Worm (Caenorhabditis elegans): Measurements from ENCODE around the gene mig-2.

Gene mig-2

DNA sequence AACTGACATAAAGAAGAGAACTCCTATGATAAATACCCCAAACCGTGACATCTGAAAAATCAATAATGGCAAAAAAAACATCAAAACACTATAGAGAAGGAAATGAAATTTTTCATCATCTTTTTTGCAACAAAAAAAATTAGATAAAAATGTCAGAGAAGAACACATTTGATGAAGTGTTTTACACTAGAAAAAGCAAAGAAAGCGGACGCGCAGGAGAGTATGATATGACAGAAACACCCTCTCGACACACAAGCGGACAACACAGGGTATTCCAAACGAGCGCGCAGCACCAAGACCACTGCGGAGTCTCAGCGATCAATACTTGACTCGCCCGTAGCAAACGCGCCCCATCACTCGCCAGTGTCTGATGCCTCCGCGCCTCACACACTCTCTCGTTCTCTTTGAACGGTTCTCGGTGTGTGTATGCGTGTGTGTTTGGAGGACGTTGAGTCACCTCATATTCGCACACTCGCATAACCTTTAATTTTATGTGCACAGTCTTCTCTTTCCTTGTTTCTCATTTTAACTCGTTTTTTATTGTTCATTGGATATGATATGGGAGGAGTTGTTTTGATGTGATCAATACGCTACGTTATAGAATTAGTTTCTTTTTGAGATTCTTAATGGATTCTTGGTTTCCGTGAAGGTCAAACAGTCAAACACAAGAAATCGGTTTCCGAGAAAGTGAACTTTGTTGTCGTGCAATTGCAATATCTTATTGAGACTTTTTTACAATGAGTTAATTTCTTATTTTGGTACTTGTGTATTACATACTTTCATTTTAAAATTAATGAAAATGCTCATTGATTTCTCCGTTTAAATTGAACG, 1.7 kb upstream of the mig-2 start, which contains the start of gene selt-1.1 (continued):
- no peak for TF ChIP-seq fos-1 (tag; optimal IDR thresholded peaks at IDR 0.05)
- no peak for TF ChIP-seq arid-1 (GFP tag; conservative IDR thresholded peaks at IDR 0.05)
- no peak for TF ChIP-seq D1046.2 (GFP tag; IDR thresholded peaks at IDR 0.05)
- no peak for TF ChIP-seq F44E2.7 (GFP tag; IDR thresholded peaks at IDR 0.05)
- TF ChIP-seq Y105C5A.15 (GFP tag; IDR thresholded peaks at IDR 0.05), result no peak
- no peak for TF ChIP-seq vab-7 (GFP tag; IDR thresholded peaks at IDR 0.05)
- no peak for TF ChIP-seq Y5F2A.4 (GFP tag; optimal IDR thresholded peaks at IDR 0.05)
- TF ChIP-seq ceh-28 (tag; optimal IDR thresholded peaks at IDR 0.05), result peak; percentile 5
- no peak for TF ChIP-seq daf-19 (GFP tag; conservative IDR thresholded peaks at IDR 0.05)
- TF ChIP-seq hif-1 (tag; optimal IDR thresholded peaks at IDR 0.05), result peak in 1 of 2 experiments; percentile 52
- no peak for TF ChIP-seq zfp-2 (tag; optimal IDR thresholded peaks at IDR 0.05)
- no peak for TF ChIP-seq mdt-29 (GFP tag; IDR thresholded peaks at IDR 0.05)
- no peak for TF ChIP-seq Y48G9A.11 (GFP tag; IDR thresholded peaks at IDR 0.05)
- no peak for TF ChIP-seq snpc-4 (tag; optimal IDR thresholded peaks at IDR 0.05)
- no peak for TF ChIP-seq zfp-3 (GFP tag; conservative IDR thresholded peaks at IDR 0.05)
- TF ChIP-seq madf-5 (GFP tag; IDR thresholded peaks at IDR 0.05), result 0 out of 4 replicates have a peak, but pooled peaks of 1 of the 2 experiments have one; percentile 4
- TF ChIP-seq lim-7 (GFP tag; IDR thresholded peaks at IDR 0.05), result no peak
- peak; percentile 73 for TF ChIP-seq mes-2 (tag; optimal IDR thresholded peaks at IDR 0.05; ENCODE audit: poor library complexity, severe bottlenecking)
- TF ChIP-seq lir-3 (tag; optimal IDR thresholded peaks at IDR 0.05), result no peak
- no peak for TF ChIP-seq saeg-2 (GFP tag; IDR thresholded peaks at IDR 0.05)
- peak; percentile 39 for TF ChIP-seq ztf-7 (tag; optimal IDR thresholded peaks at IDR 0.05)
- peak; percentile 11 for TF ChIP-seq dpl-1 (GFP tag; optimal IDR thresholded peaks at IDR 0.05)
- TF ChIP-seq nhr-41 (GFP tag; IDR thresholded peaks at IDR 0.05), result no peak
- TF ChIP-seq aha-1 (tag), result no peak
- peak; percentile 28 for TF ChIP-seq nhr-25 (tag; optimal IDR thresholded peaks at IDR 0.05; ENCODE audit: borderline replicate concordance, insufficient read depth)
- 0 out of 2 replicates have a peak, but pooled peaks have one; percentile 19 for TF ChIP-seq dmd-9 (GFP tag; IDR thresholded peaks at IDR 0.05)
- no peak for TF ChIP-seq daf-8 (GFP tag; IDR thresholded peaks at IDR 0.05)
- peak in 1 of 2 experiments; percentile 73 for TF ChIP-seq mdl-1 (tag; optimal IDR thresholded peaks at IDR 0.05)
- TF ChIP-seq nhr-237 (tag; optimal IDR thresholded peaks at IDR 0.05), result no peak
- TF ChIP-seq zag-1 (tag; optimal IDR thresholded peaks at IDR 0.05), result no peak
- TF ChIP-seq jun-1 (tag; optimal IDR thresholded peaks at IDR 0.05), result no peak
- no peak for TF ChIP-seq snpc-1.2 (GFP tag; IDR thresholded peaks at IDR 0.05)
- TF ChIP-seq nhr-42 (GFP tag; IDR thresholded peaks at IDR 0.05), result 0 out of 2 replicates have a peak, but pooled peaks have one; percentile 49
- no peak for TF ChIP-seq tag-97 (GFP tag; IDR thresholded peaks at IDR 0.05)
- peak; percentile 48; the same call in 1 of the 2 replicates for TF ChIP-seq tra-1 (GFP tag; IDR thresholded peaks at IDR 0.05)
- TF ChIP-seq lin-29 (GFP tag; IDR thresholded peaks at IDR 0.05), result no peak
- TF ChIP-seq spr-1 (tag; optimal IDR thresholded peaks at IDR 0.05), result peak; percentile 14
- no peak for TF ChIP-seq attf-4 (tag; optimal IDR thresholded peaks at IDR 0.05)
- TF ChIP-seq ceh-44 (GFP tag; IDR thresholded peaks at IDR 0.05), result no peak
- peak; percentile 75 for TF ChIP-seq dmd-6 (GFP tag; IDR thresholded peaks at IDR 0.05)
- no peak for TF ChIP-seq lin-15B (tag; optimal IDR thresholded peaks at IDR 0.05)
- TF ChIP-seq ZK546.5 (tag; optimal IDR thresholded peaks at IDR 0.05), result no peak
- TF ChIP-seq zip-2 (tag; optimal IDR thresholded peaks at IDR 0.05), result no peak
- TF ChIP-seq nhr-48 (tag; optimal IDR thresholded peaks at IDR 0.05), result peak; percentile 43
- TF ChIP-seq hmg-1.1 (GFP tag; IDR thresholded peaks at IDR 0.05), result peak; percentile 63
- TF ChIP-seq unc-39 (tag; optimal IDR thresholded peaks at IDR 0.05), result no peak
- TF ChIP-seq ZK337.2 (GFP tag; IDR thresholded peaks at IDR 0.05), result no peak
- TF ChIP-seq spr-3 (GFP tag; optimal IDR thresholded peaks at IDR 0.05), result no peak
- peak; percentile 97 for TF ChIP-seq nhr-6 (tag; optimal IDR thresholded peaks at IDR 0.05)
- peak; percentile 35 for TF ChIP-seq nhr-77 (tag; optimal IDR thresholded peaks at IDR 0.05)
